Fruit fly (Drosophila melanogaster): Measurements from ENCODE around the gene CG2616.

CG2616 gene

dm6 chr3R:7722117-7722516 lies at the start of gene CG2616:
CG2616 (plus strand) TSS chr3R:7722417.
- TF ChIP-seq Abd-B (GFP tag; optimal IDR thresholded peaks at IDR 0.05) (no peak), Dfd (GFP tag; optimal IDR thresholded peaks at IDR 0.05) (no peak), foxo (GFP tag; optimal IDR thresholded peaks at IDR 0.05) (no peak), GATAd (GFP tag; optimal IDR thresholded peaks at IDR 0.05) (no peak), tai (GFP tag; optimal IDR thresholded peaks at IDR 0.05) (no peak), lola (GFP tag; optimal IDR thresholded peaks at IDR 0.05) (no peak), Rel (GFP tag; optimal IDR thresholded peaks at IDR 0.05) (no peak), Rel (tag; optimal IDR thresholded peaks at IDR 0.05) (no peak), Jra (GFP tag; optimal IDR thresholded peaks at IDR 0.05) (no peak), brk (GFP tag; optimal IDR thresholded peaks at IDR 0.05) (no peak), Sp1 (GFP tag; optimal IDR thresholded peaks at IDR 0.05) (no peak), Hr83 (GFP tag; optimal IDR thresholded peaks at IDR 0.05; ENCODE audit: poor library complexity, severe bottlenecking) (no peak), dsf (GFP tag; optimal IDR thresholded peaks at IDR 0.05; ENCODE audit: borderline replicate concordance) (no peak), Dif (GFP tag; optimal IDR thresholded peaks at IDR 0.05; ENCODE audit: partially characterized antibody) (no peak), HLH106 (tag; optimal IDR thresholded peaks at IDR 0.05) (no peak), CG9705 (GFP tag; optimal IDR thresholded peaks at IDR 0.05) (no peak), CrebA (GFP tag; optimal IDR thresholded peaks at IDR 0.05; ENCODE audit: borderline replicate concordance) (no peak), sage (GFP tag; optimal IDR thresholded peaks at IDR 0.05) (no peak)

dm6 chr3R:7686844-7687243 lies 35.4 kb upstream of the CG2616 start:
- TF ChIP-seq GATAd (GFP tag; optimal IDR thresholded peaks at IDR 0.05) (no peak), psq (GFP tag; optimal IDR thresholded peaks at IDR 0.05) (no peak), dsf (GFP tag; optimal IDR thresholded peaks at IDR 0.05; ENCODE audit: borderline replicate concordance) (no peak), lola (GFP tag; optimal IDR thresholded peaks at IDR 0.05) (no peak), tai (GFP tag; optimal IDR thresholded peaks at IDR 0.05) (no peak), Vsx2 (GFP tag; optimal IDR thresholded peaks at IDR 0.05; ENCODE audit: partially characterized antibody) (no peak), br (GFP tag; optimal IDR thresholded peaks at IDR 0.05) (no peak)

dm6 chr3R:7719990-7720389 lies 2.2 kb upstream of the CG2616 start:
- TF ChIP-seq br (GFP tag; optimal IDR thresholded peaks at IDR 0.05) (no peak), usp (GFP tag; optimal IDR thresholded peaks at IDR 0.05) (no peak), tai (GFP tag; optimal IDR thresholded peaks at IDR 0.05) (no peak), Hnf4 (GFP tag; optimal IDR thresholded peaks at IDR 0.05) (no peak), dsf (GFP tag; optimal IDR thresholded peaks at IDR 0.05; ENCODE audit: borderline replicate concordance) (no peak), Jra (GFP tag; optimal IDR thresholded peaks at IDR 0.05) (no peak), rgr (GFP tag; optimal IDR thresholded peaks at IDR 0.05) (no peak), GATAd (GFP tag; optimal IDR thresholded peaks at IDR 0.05) (no peak), psq (GFP tag; optimal IDR thresholded peaks at IDR 0.05) (no peak), HLH106 (tag; optimal IDR thresholded peaks at IDR 0.05) (no peak), CG9705 (GFP tag; optimal IDR thresholded peaks at IDR 0.05) (no peak), Hr83 (GFP tag; optimal IDR thresholded peaks at IDR 0.05; ENCODE audit: poor library complexity, severe bottlenecking) (no peak), sv (GFP tag; optimal IDR thresholded peaks at IDR 0.05) (no peak), dl (GFP tag; optimal IDR thresholded peaks at IDR 0.05; ENCODE audit: insufficient read depth in 1 of 2, partially characterized antibody in 2 of 2) (no peak), jim (GFP tag; optimal IDR thresholded peaks at IDR 0.05) (no peak), Hr78 (GFP tag; optimal IDR thresholded peaks at IDR 0.05) (no peak), Myc (optimal IDR thresholded peaks at IDR 0.05) (no peak), Sp1 (GFP tag; optimal IDR thresholded peaks at IDR 0.05) (no peak), pan (optimal IDR thresholded peaks at IDR 0.05) (no peak)

dm6 chr3R:7739463-7739862 lies 17.2 kb downstream of the CG2616 start, which contains the start of gene CG43254:
CG43254 (minus strand) TSS chr3R:7739563.
- TF ChIP-seq Hr78 (GFP tag; optimal IDR thresholded peaks at IDR 0.05) (no peak), Jra (GFP tag; optimal IDR thresholded peaks at IDR 0.05) (no peak), dmrt93B (GFP tag; optimal IDR thresholded peaks at IDR 0.05) (no peak), CrebA (GFP tag; optimal IDR thresholded peaks at IDR 0.05; ENCODE audit: borderline replicate concordance) (no peak), CG32264 (GFP tag; optimal IDR thresholded peaks at IDR 0.05) (no peak), Vsx2 (GFP tag; optimal IDR thresholded peaks at IDR 0.05; ENCODE audit: partially characterized antibody) (no peak), Abd-B (GFP tag; optimal IDR thresholded peaks at IDR 0.05) (no peak), Myc (optimal IDR thresholded peaks at IDR 0.05) (no peak)

- TF ChIP-seq Sp1 (GFP tag; optimal IDR thresholded peaks at IDR 0.05) (no peak), Hr83 (GFP tag; optimal IDR thresholded peaks at IDR 0.05; ENCODE audit: poor library complexity, severe bottlenecking) (no peak), dsf (GFP tag; optimal IDR thresholded peaks at IDR 0.05; ENCODE audit: borderline replicate concordance) (no peak)
Observed at dm6 chr3R:7749993-7750392, 27.8 kb downstream of the CG2616 start, which contains the start of gene pyd3. pyd3 (minus strand) TSS chr3R:7750079.

All from whole organism, wandering third instar larva.